Fruit fly (Drosophila melanogaster) whole organism, adult: ENCODE results near the gene Mcm10.

Experiments used
- CG11617 ChIP-seq: fragments of 200-800 bp; sonication (Bioruptor generic); optimal IDR thresholded peaks from 2 replicates; lab custom pipeline; 2017; ENCODE audit warnings: mild to moderate bottlenecking, missing biosample characterization, missing genetic modification reagents, missing genetic modification characterization
- CG12768 ChIP-seq: fragments of 200-800 bp; sonication (Bioruptor generic); optimal IDR thresholded peaks from 2 replicates; lab custom pipeline; 2017; ENCODE audit warnings: missing biosample characterization, missing genetic modification characterization, mild to moderate bottlenecking, moderate library complexity, missing genetic modification reagents
- CG14711 ChIP-seq: fragments of 200-800 bp; sonication (Bioruptor generic); optimal IDR thresholded peaks from 2 replicates; lab custom pipeline; 2018; ENCODE audit warnings: missing biosample characterization, mild to moderate bottlenecking, missing genetic modification characterization, moderate library complexity
- CG1620 ChIP-seq: fragments of 200-800 bp; sonication (Bioruptor generic); optimal IDR thresholded peaks from 2 replicates; lab custom pipeline; 2016; ENCODE audit warnings: missing biosample characterization, missing genetic modification characterization
- CG33017 ChIP-seq: fragments of 200-800 bp; sonication (Bioruptor generic); optimal IDR thresholded peaks from 2 replicates; lab custom pipeline; 2018; ENCODE audit warnings: missing biosample characterization, mild to moderate bottlenecking, missing genetic modification characterization, moderate library complexity
- CG5204 ChIP-seq: fragments of 200-800 bp; sonication (Bioruptor generic); optimal IDR thresholded peaks from 2 replicates; lab custom pipeline; 2016; ENCODE audit warnings: missing biosample characterization, missing genetic modification characterization
- CG7045 ChIP-seq: fragments of 200-800 bp; sonication (Bioruptor generic); optimal IDR thresholded peaks from 2 replicates; lab custom pipeline; 2017; ENCODE audit warnings: missing biosample characterization, mild to moderate bottlenecking, missing genetic modification characterization
- CG7101 ChIP-seq: fragments of 200-800 bp; sonication (Bioruptor generic); optimal IDR thresholded peaks from 2 replicates; lab custom pipeline; 2018; ENCODE audit warnings: missing biosample characterization, mild to moderate bottlenecking, missing genetic modification characterization, moderate library complexity
- Clk ChIP-seq: fragments of 200-800 bp; sonication (Bioruptor generic); optimal IDR thresholded peaks from 2 replicates; lab custom pipeline; 2017; ENCODE audit warnings: missing biosample characterization, missing genetic modification characterization
- Crg-1 ChIP-seq: fragments of 200-800 bp; sonication (Bioruptor generic); optimal IDR thresholded peaks from 2 replicates; lab custom pipeline; 2016; ENCODE audit warnings: missing biosample characterization, missing genetic modification characterization
- Hr96 ChIP-seq: fragments of 200-800 bp; sonication (Bioruptor generic); optimal IDR thresholded peaks from 2 replicates; lab custom pipeline; 2016; ENCODE audit warnings: missing biosample characterization, missing genetic modification characterization
- Mnt ChIP-seq: fragments of 200-800 bp; sonication (Bioruptor generic); optimal IDR thresholded peaks from 2 replicates; lab custom pipeline; 2016; ENCODE audit warnings: missing biosample characterization, mild to moderate bottlenecking, missing genetic modification characterization
- bab1 ChIP-seq: fragments of 200-800 bp; sonication (Bioruptor generic); optimal IDR thresholded peaks from 3 replicates; lab custom pipeline; 2019; ENCODE audit warnings: missing biosample characterization, mild to moderate bottlenecking, missing genetic modification characterization, moderate library complexity
- cic ChIP-seq: fragments of 200-800 bp; sonication (Bioruptor generic); optimal IDR thresholded peaks from 2 replicates; lab custom pipeline; 2017; ENCODE audit warnings: missing biosample characterization, mild to moderate bottlenecking, missing genetic modification characterization, moderate library complexity
- cnc ChIP-seq, 2 experiments: fragments of >200 bp; optimal IDR thresholded peaks; 2 replicates each; lab custom pipeline; 2017
- kay ChIP-seq: fragments of 200-800 bp; sonication (Bioruptor generic); peaks from one replicate; lab custom pipeline; 2016; ENCODE audit warnings: missing biosample characterization, missing genetic modification characterization, borderline replicate concordance
- ovo ChIP-seq: fragments of 200-800 bp; sonication (Bioruptor generic); optimal IDR thresholded peaks from 2 replicates; lab custom pipeline; 2016; ENCODE audit warnings: missing biosample characterization, missing genetic modification characterization
- pad ChIP-seq: fragments of 200-800 bp; sonication (Bioruptor generic); optimal IDR thresholded peaks from 3 replicates; lab custom pipeline; 2017; ENCODE audit warnings: missing biosample characterization, missing genetic modification characterization, mild to moderate bottlenecking, moderate library complexity, missing genetic modification reagents
- tj ChIP-seq: fragments of 200-800 bp; sonication (Bioruptor generic); optimal IDR thresholded peaks from 3 replicates; lab custom pipeline; 2017; ENCODE audit warnings: missing biosample characterization, mild to moderate bottlenecking, missing genetic modification characterization, moderate library complexity
- toe ChIP-seq: fragments of 200-800 bp; sonication (Bioruptor generic); optimal IDR thresholded peaks from 2 replicates; lab custom pipeline; 2016; ENCODE audit warnings: missing biosample characterization, missing genetic modification characterization

Mcm10 gene

dm6 chr2L:21218912-21219246, 39.1 kb downstream of the Mcm10 start:
- TF ChIP-seq Mnt (GFP tag; lab: Kevin White, UChicago) (peak; percentile 34), tj (GFP tag; lab: Kevin White, UChicago) (peak; percentile 95), toe (GFP tag; lab: Kevin White, UChicago) (no peak), CG1620 (GFP tag; lab: Kevin White, UChicago) (no peak), cic (GFP tag; lab: Kevin White, UChicago) (peak; percentile 15), Clk (no peak), CG7045 (GFP tag; lab: Kevin White, UChicago) (no peak), kay (GFP tag; lab: Kevin White, UChicago) (peak; percentile 22), cnc (optimal IDR thresholded peaks at IDR 0.05; lab: Kevin White, UChicago) (no peak)

dm6 chr2L:21219640-21220085, 39.9 kb downstream of the Mcm10 start:
- no peak for TF ChIP-seq CG11617 (GFP tag; lab: Kevin White, UChicago)
- TF ChIP-seq CG33017 (tag; lab: Kevin White, UChicago): no peak
- peak; percentile 30 for TF ChIP-seq bab1 (GFP tag; lab: Kevin White, UChicago)
- no peak for TF ChIP-seq cnc (optimal IDR thresholded peaks at IDR 0.05; lab: Kevin White, UChicago)
- TF ChIP-seq Clk: no peak
- TF ChIP-seq CG12768 (GFP tag; lab: Kevin White, UChicago): peak; percentile 47
- no peak for TF ChIP-seq CG7101
- no peak for TF ChIP-seq CG5204 (GFP tag; lab: Kevin White, UChicago)
- no peak for TF ChIP-seq toe (GFP tag; lab: Kevin White, UChicago)
- peak; percentile 20 for TF ChIP-seq cic (GFP tag; lab: Kevin White, UChicago)
- TF ChIP-seq pad (GFP tag; lab: Kevin White, UChicago): no peak
- peak; percentile 9 for TF ChIP-seq CG7045 (GFP tag; lab: Kevin White, UChicago)
- TF ChIP-seq CG14711: no peak
- TF ChIP-seq kay (GFP tag; lab: Kevin White, UChicago): peak; percentile 30
- no peak for TF ChIP-seq CG1620 (GFP tag; lab: Kevin White, UChicago)
- peak; percentile 25 for TF ChIP-seq ovo (GFP tag; lab: Kevin White, UChicago)
- TF ChIP-seq tj (GFP tag; lab: Kevin White, UChicago): peak; percentile 55
- no peak for TF ChIP-seq Hr96 (GFP tag; lab: Kevin White, UChicago)
- no peak for TF ChIP-seq Crg-1
- TF ChIP-seq Mnt (GFP tag; lab: Kevin White, UChicago): no peak

- TF ChIP-seq pad (GFP tag; lab: Kevin White, UChicago): peak; percentile 53
- no peak for TF ChIP-seq tj (GFP tag; lab: Kevin White, UChicago)
- peak; percentile 84 for TF ChIP-seq ovo (GFP tag; lab: Kevin White, UChicago)
These were observed 40.7 kb downstream of the Mcm10 start, which contains the start of gene Atg18b for dm6 chr2L:21220396-21220795. Gene Atg18b (minus strand): TSS chr2L:21220572.

- TF ChIP-seq Mnt (GFP tag; lab: Kevin White, UChicago) (peak; percentile 1), kay (GFP tag; lab: Kevin White, UChicago) (no peak), CG14711 (peak; percentile 16), bab1 (GFP tag; lab: Kevin White, UChicago) (peak; percentile 23), Hr96 (GFP tag; lab: Kevin White, UChicago) (no peak), CG1620 (GFP tag; lab: Kevin White, UChicago) (peak; percentile 2)
These were observed 41.4 kb downstream of the Mcm10 start, which contains the start of gene CG8677 for dm6 chr2L:21221114-21221578. Gene CG8677 (plus strand): TSS chr2L:21221312.

- TF ChIP-seq CG12768 (GFP tag; lab: Kevin White, UChicago) (no peak), Clk (no peak), CG7045 (GFP tag; lab: Kevin White, UChicago) (no peak), tj (GFP tag; lab: Kevin White, UChicago) (no peak), cnc (optimal IDR thresholded peaks at IDR 0.05; lab: Kevin White, UChicago) (no peak), cic (GFP tag; lab: Kevin White, UChicago) (no peak), Mnt (GFP tag; lab: Kevin White, UChicago) (no peak)
These were observed 42.0 kb downstream of the Mcm10 start for dm6 chr2L:21221778-21222177.
